Fruit fly (Drosophila melanogaster) whole organism, embryonic: Measurements from ENCODE around the gene CG15404.

Experiments
- Adf1 ChIP-seq: fragments of 200-800 bp; sonication (Bioruptor generic); IDR thresholded peaks from 2 replicates; pipeline ENCODE4 v1.3.6; 2022; ENCODE audit warnings: missing biosample characterization, missing genetic modification characterization
- B-H2 ChIP-seq: fragments of 200-800 bp; sonication (Bioruptor generic); optimal IDR thresholded peaks from 2 replicates; lab custom pipeline; 2018; ENCODE audit warnings: missing biosample characterization, mild to moderate bottlenecking, missing genetic modification characterization
- Bgb ChIP-seq: fragments of 200-800 bp; sonication (Bioruptor generic); IDR thresholded peaks from 2 replicates; pipeline ENCODE4 v1.3.6; 2022; ENCODE audit warnings: missing biosample characterization, missing genetic modification characterization; ENCODE audit not compliant: partially characterized antibody
- C15 ChIP-seq: fragments of 200-800 bp; sonication (Bioruptor generic); IDR thresholded peaks from 3 replicates; pipeline ENCODE4 v1.3.6; 2022; ENCODE audit warnings: missing biosample characterization, missing genetic modification characterization
- CG1024 ChIP-seq: fragments of 200-800 bp; sonication (Bioruptor generic); IDR thresholded peaks from 2 replicates; pipeline ENCODE4 v1.3.6; 2022; ENCODE audit warnings: missing biosample characterization, missing genetic modification characterization
- CG13424 ChIP-seq: fragments of 200-800 bp; sonication (Bioruptor generic); optimal IDR thresholded peaks from 2 replicates; lab custom pipeline; 2019; ENCODE audit warnings: missing biosample characterization, mild to moderate bottlenecking, missing genetic modification characterization, moderate library complexity
- CG15269 ChIP-seq: fragments of 200-800 bp; sonication (Bioruptor generic); optimal IDR thresholded peaks from 2 replicates; lab custom pipeline; 2018; ENCODE audit warnings: missing biosample characterization, mild to moderate bottlenecking, missing genetic modification characterization, moderate library complexity
- CG17802 ChIP-seq: fragments of 200-800 bp; sonication (Bioruptor generic); optimal IDR thresholded peaks from 2 replicates; lab custom pipeline; 2018; ENCODE audit warnings: missing biosample characterization, mild to moderate bottlenecking, missing genetic modification characterization, moderate library complexity
- CG18476 ChIP-seq: fragments of 200-800 bp; sonication (Bioruptor generic); optimal IDR thresholded peaks from 2 replicates; lab custom pipeline; 2016; ENCODE audit warnings: missing biosample characterization, mild to moderate bottlenecking, missing genetic modification characterization
- CG33557 ChIP-seq: fragments of 200-800 bp; sonication (Bioruptor generic); optimal IDR thresholded peaks from 2 replicates; lab custom pipeline; 2019; ENCODE audit warnings: missing biosample characterization, mild to moderate bottlenecking, missing genetic modification characterization, moderate library complexity
- CG6272 ChIP-seq: fragments of 200-800 bp; sonication (Bioruptor generic); IDR thresholded peaks from 2 replicates; pipeline ENCODE4 v1.3.6; 2022; ENCODE audit warnings: missing biosample characterization, missing genetic modification characterization
- CG8388 ChIP-seq: fragments of 200-800 bp; sonication (Bioruptor generic); optimal IDR thresholded peaks from 2 replicates; lab custom pipeline; 2019; ENCODE audit warnings: missing biosample characterization, mild to moderate bottlenecking, missing genetic modification characterization, moderate library complexity
- D ChIP-seq, 2 experiments: fragments of 200-800 bp in 1 of 2; fragments of >200 bp in 1 of 2; sonication (Bioruptor generic) in 1 of 2; optimal IDR thresholded peaks; 2 replicates in 1 of 2; 3 replicates in 1 of 2; lab custom pipeline; 2017; ENCODE audit warnings: mild to moderate bottlenecking in 1 of 2, missing biosample characterization in 1 of 2, missing genetic modification characterization in 1 of 2, missing genetic modification reagents in 1 of 2
- D19B ChIP-seq: fragments of 200-800 bp; sonication (Bioruptor generic); optimal IDR thresholded peaks from 2 replicates; lab custom pipeline; 2017; ENCODE audit warnings: missing biosample characterization, mild to moderate bottlenecking, missing genetic modification characterization
- Deaf1 ChIP-seq: fragments of 200-800 bp; optimal IDR thresholded peaks from 3 replicates; lab custom pipeline; 2019; ENCODE audit warnings: missing biosample characterization, mild to moderate bottlenecking, missing genetic modification characterization, moderate library complexity
- Drgx ChIP-seq: fragments of 200-800 bp; sonication (Bioruptor generic); IDR thresholded peaks from 2 replicates; pipeline ENCODE4 v1.3.6; 2022; ENCODE audit warnings: missing biosample characterization, missing genetic modification characterization
- HLHmδ ChIP-seq: fragments of 200-800 bp; sonication (Bioruptor generic); optimal IDR thresholded peaks from 2 replicates; lab custom pipeline; 2018; ENCODE audit warnings: missing biosample characterization, mild to moderate bottlenecking, missing genetic modification characterization, moderate library complexity
- Hr78 ChIP-seq, 2 experiments: fragments of 200-800 bp in 1 of 2; fragments of >200 bp in 1 of 2; sonication (Bioruptor generic) in 1 of 2; optimal IDR thresholded peaks; 2 replicates each; lab custom pipeline; 2017 to 2019; ENCODE audit warnings: missing biosample characterization in 2 of 2, missing genetic modification characterization in 2 of 2, mild to moderate bottlenecking in 1 of 2, moderate library complexity in 1 of 2
- Jarid2 ChIP-seq: fragments of 200-800 bp; sonication (Bioruptor generic); optimal IDR thresholded peaks from 3 replicates; lab custom pipeline; 2017; ENCODE audit warnings: mild to moderate bottlenecking, missing biosample characterization, missing genetic modification reagents, missing genetic modification characterization
- Lhr ChIP-seq: fragments of 200-800 bp; sonication (Bioruptor generic); optimal IDR thresholded peaks from 3 replicates; lab custom pipeline; 2017; ENCODE audit warnings: mild to moderate bottlenecking, missing biosample characterization, missing genetic modification reagents, missing genetic modification characterization
- Med ChIP-seq: fragments of 200-800 bp; sonication (Bioruptor generic); peaks from one replicate; lab custom pipeline; 2016; ENCODE audit warnings: missing biosample characterization, missing genetic modification characterization, mild to moderate bottlenecking, inconsistent platforms, moderate library complexity
- NfI ChIP-seq: fragments of 200-800 bp; sonication (Bioruptor generic); optimal IDR thresholded peaks from 3 replicates; lab custom pipeline; 2018; ENCODE audit warnings: missing biosample characterization, mild to moderate bottlenecking, missing genetic modification characterization, moderate library complexity
- PHDP ChIP-seq: fragments of 200-800 bp; sonication (Bioruptor generic); optimal IDR thresholded peaks from 3 replicates; lab custom pipeline; 2018; ENCODE audit warnings: missing biosample characterization, mild to moderate bottlenecking, missing genetic modification characterization, moderate library complexity
- Side ChIP-seq: fragments of 200-800 bp; sonication (Bioruptor generic); optimal IDR thresholded peaks from 2 replicates; lab custom pipeline; 2016; ENCODE audit warnings: missing biosample characterization, missing genetic modification characterization
- Six4 ChIP-seq: fragments of 200-800 bp; sonication (Bioruptor generic); optimal IDR thresholded peaks from 2 replicates; lab custom pipeline; 2016; ENCODE audit warnings: missing biosample characterization, missing genetic modification characterization
- Trl ChIP-seq, 3 experiments: fragments of >200 bp in 2 of 3; fragments of 200-800 bp in 1 of 3; sonication (Bioruptor generic) in 1 of 3; optimal IDR thresholded peaks; 2 replicates in 1 of 3; 3 replicates in 2 of 3; lab custom pipeline; 2016 to 2017; ENCODE audit warnings: missing biosample characterization in 1 of 3, missing genetic modification characterization in 1 of 3
- ab ChIP-seq: fragments of 200-800 bp; sonication (Bioruptor generic); optimal IDR thresholded peaks from 2 replicates; lab custom pipeline; 2016; ENCODE audit warnings: missing biosample characterization, missing genetic modification characterization
- aop ChIP-seq: fragments of 200-800 bp; sonication (Bioruptor generic); IDR thresholded peaks from 2 replicates; pipeline ENCODE4 v1.3.6; 2022; ENCODE audit warnings: missing biosample characterization, missing genetic modification characterization
- ash1 ChIP-seq: fragments of 200-800 bp; sonication (Bioruptor generic); optimal IDR thresholded peaks from 2 replicates; lab custom pipeline; 2018; ENCODE audit warnings: missing biosample characterization, mild to moderate bottlenecking, missing genetic modification characterization
- bsh ChIP-seq, 2 experiments: fragments of 200-800 bp; sonication (Bioruptor generic); optimal IDR thresholded peaks; 2 replicates each; lab custom pipeline; 2017 to 2018; ENCODE audit warnings: mild to moderate bottlenecking in 2 of 2, missing biosample characterization in 2 of 2, missing genetic modification characterization in 2 of 2, moderate library complexity in 1 of 2
- cas ChIP-seq: fragments of 200-800 bp; sonication (Bioruptor generic); IDR thresholded peaks from 2 replicates; pipeline ENCODE4 v1.3.6; 2022; ENCODE audit warnings: missing biosample characterization, missing genetic modification characterization
- chm ChIP-seq: fragments of 200-800 bp; sonication (Bioruptor generic); IDR thresholded peaks from 2 replicates; pipeline ENCODE4 v1.3.6; 2022; ENCODE audit warnings: missing biosample characterization, missing genetic modification characterization
- ci ChIP-seq: fragments of 200-800 bp; sonication (Bioruptor generic); IDR thresholded peaks from 3 replicates; pipeline ENCODE4 v1.3.6; 2022; ENCODE audit warnings: missing biosample characterization, missing genetic modification characterization
- da ChIP-seq: fragments of 200-800 bp; sonication (Bioruptor generic); optimal IDR thresholded peaks from 2 replicates; lab custom pipeline; 2016; ENCODE audit warnings: missing biosample characterization, missing genetic modification characterization
- dmrt99B ChIP-seq: fragments of 200-800 bp; sonication (Bioruptor generic); optimal IDR thresholded peaks from 2 replicates; lab custom pipeline; 2018; ENCODE audit warnings: missing biosample characterization, mild to moderate bottlenecking, missing genetic modification characterization, moderate library complexity
- ftz-f1 ChIP-seq: fragments of 200-800 bp; sonication (Bioruptor generic); optimal IDR thresholded peaks from 2 replicates; lab custom pipeline; 2016; ENCODE audit warnings: missing biosample characterization, missing genetic modification characterization
- hbn ChIP-seq: fragments of 200-800 bp; sonication (Bioruptor generic); IDR thresholded peaks from 2 replicates; pipeline ENCODE4 v1.3.6; 2022; ENCODE audit warnings: missing biosample characterization, missing genetic modification characterization; ENCODE audit not compliant: partially characterized antibody
- hkb ChIP-seq, 2 experiments: fragments of 200-800 bp in 1 of 2; fragments of >200 bp in 1 of 2; sonication (Bioruptor generic) in 1 of 2; IDR thresholded peaks in 1 of 2; optimal IDR thresholded peaks in 1 of 2; 2 replicates each; pipeline versions ENCODE4 v1.3.6 to Lab custom; 2017 to 2022; ENCODE audit warnings: missing biosample characterization in 1 of 2, missing genetic modification characterization in 1 of 2
- nmo ChIP-seq: fragments of 200-800 bp; sonication (Bioruptor generic); optimal IDR thresholded peaks from 2 replicates; lab custom pipeline; 2018; ENCODE audit warnings: missing biosample characterization, mild to moderate bottlenecking, missing genetic modification characterization, moderate library complexity
- otp ChIP-seq: fragments of 200-800 bp; sonication (Bioruptor generic); IDR thresholded peaks from 3 replicates; pipeline ENCODE4, ENCODE4 v1.3.6; 2022; ENCODE audit warnings: missing biosample characterization, missing genetic modification characterization
- sens ChIP-seq: fragments of 200-800 bp; sonication (Bioruptor generic); peaks from one replicate; lab custom pipeline; 2016; ENCODE audit warnings: missing biosample characterization, missing genetic modification characterization
- sim ChIP-seq: fragments of 200-800 bp; sonication (Bioruptor generic); IDR thresholded peaks from 2 replicates; pipeline ENCODE4 v1.3.6; 2022; ENCODE audit warnings: missing biosample characterization, missing genetic modification characterization
- unpg ChIP-seq: fragments of 200-800 bp; sonication (Bioruptor generic); optimal IDR thresholded peaks from 3 replicates; lab custom pipeline; 2018; ENCODE audit warnings: missing biosample characterization, mild to moderate bottlenecking, missing genetic modification characterization, moderate library complexity
- vvl ChIP-seq: fragments of 200-800 bp; sonication (Bioruptor generic); IDR thresholded peaks from 2 replicates; pipeline ENCODE4 v1.3.6; 2022; ENCODE audit warnings: missing biosample characterization, missing genetic modification characterization
- z ChIP-seq: fragments of 200-800 bp; sonication (Bioruptor generic); IDR thresholded peaks from 3 replicates; pipeline ENCODE4 v1.3.6; 2022; ENCODE audit warnings: missing biosample characterization, missing genetic modification characterization
- zen2 ChIP-seq: fragments of 200-800 bp; sonication (Bioruptor generic); IDR thresholded peaks from 3 replicates; pipeline ENCODE4 v1.3.6; 2022; ENCODE audit warnings: missing biosample characterization, missing genetic modification characterization; ENCODE audit not compliant: partially characterized antibody

CG15404 gene

dm6 chr2L:3124500-3124977, 49.2 kb upstream of the CG15404 start (continued):
- TF ChIP-seq CG18476 (GFP tag; lab: Kevin White, UChicago) = peak; percentile 70
- TF ChIP-seq otp (GFP tag; lab: Robert Waterston, UW) = 0 out of 3 replicates have a peak, but pooled peaks have one; percentile 6
- 0 out of 2 replicates have a peak, but pooled peaks have one; percentile 15 for TF ChIP-seq hbn (GFP tag; lab: Robert Waterston, UW)
- TF ChIP-seq da (GFP tag; lab: Kevin White, UChicago) = no peak
- TF ChIP-seq ftz-f1 (GFP tag; lab: Kevin White, UChicago) = peak; percentile 91
- no peak for TF ChIP-seq C15 (GFP tag; lab: Robert Waterston, UW)
- peak; percentile 13 for TF ChIP-seq Side (GFP tag; lab: Kevin White, UChicago)
- TF ChIP-seq CG33557 (GFP tag; lab: Kevin White, UChicago) = no peak
- 0 out of 2 replicates have a peak, but pooled peaks have one; percentile 30 for TF ChIP-seq Drgx
- TF ChIP-seq Trl (optimal IDR thresholded peaks at IDR 0.05; lab: Kevin White, UChicago) = peak; percentile 59 to 63
- no peak for TF ChIP-seq Trl (GFP tag; optimal IDR thresholded peaks at IDR 0.05; lab: Kevin White, UChicago)
- TF ChIP-seq Deaf1 (tag; lab: Kevin White, UChicago) = peak; percentile 95
- TF ChIP-seq zen2 (GFP tag; lab: Robert Waterston, UW) = peak; percentile 58; the same call in 1 of the 3 replicates
- TF ChIP-seq Med (GFP tag; lab: Kevin White, UChicago) = peak; percentile 79
- no peak for TF ChIP-seq sim (GFP tag; lab: Robert Waterston, UW)
- TF ChIP-seq CG1024 (GFP tag; lab: Robert Waterston, UW) = no peak
- TF ChIP-seq z (GFP tag; lab: Robert Waterston, UW) = peak; percentile 28; the same call in 1 of the 3 replicates
- TF ChIP-seq ci (GFP tag; lab: Robert Waterston, UW) = peak; percentile 63; the same call in 2 of the 3 replicates
- peak; percentile 93 for TF ChIP-seq Jarid2 (GFP tag; lab: Kevin White, UChicago)
- TF ChIP-seq Hr78 (GFP tag; optimal IDR thresholded peaks at IDR 0.05; lab: Kevin White, UChicago) = peak in 1 of 2 experiments; percentile 61
- TF ChIP-seq CG17802 (tag; lab: Kevin White, UChicago) = no peak
- TF ChIP-seq CG6272 (GFP tag; lab: Robert Waterston, UW) = 0 out of 2 replicates have a peak, but pooled peaks have one; percentile 16
- TF ChIP-seq vvl (GFP tag; lab: Robert Waterston, UW) = peak; percentile 18; the same call in 1 of the 2 replicates
- TF ChIP-seq HLHmδ (GFP tag; lab: Kevin White, UChicago) = no peak
- TF ChIP-seq ab (GFP tag; lab: Kevin White, UChicago) = no peak
- TF ChIP-seq Bgb (GFP tag; lab: Robert Waterston, UW) = peak; percentile 51; the same call in 1 of the 2 replicates
- TF ChIP-seq hkb (optimal IDR thresholded peaks at IDR 0.05; lab: Kevin White, UChicago) = no peak
- TF ChIP-seq hkb (GFP tag; IDR thresholded peaks at IDR 0.05; lab: Robert Waterston, UW) = peak; percentile 39; the same call in 1 of the 2 replicates
- peak; percentile 99 for TF ChIP-seq Adf1 (GFP tag; lab: Robert Waterston, UW)
- TF ChIP-seq chm = peak; percentile 50; the same call in 1 of the 2 replicates

- TF ChIP-seq B-H2 (no peak), vvl (GFP tag; lab: Robert Waterston, UW) (0 out of 2 replicates have a peak, but pooled peaks have one; percentile 13), sens (GFP tag; lab: Kevin White, UChicago) (peak; percentile 68), ash1 (GFP tag; lab: Kevin White, UChicago) (no peak), CG8388 (peak; percentile 8), NfI (no peak), CG13424 (tag; lab: Kevin White, UChicago) (peak; percentile 5), D (optimal IDR thresholded peaks at IDR 0.05; lab: Kevin White, UChicago) (no peak), D (GFP tag; optimal IDR thresholded peaks at IDR 0.05; lab: Kevin White, UChicago) (no peak), PHDP (peak; percentile 17), unpg (GFP tag; lab: Kevin White, UChicago) (peak; percentile 34), aop (GFP tag; lab: Robert Waterston, UW) (no peak), CG15269 (tag; lab: Kevin White, UChicago) (no peak), dmrt99B (tag; lab: Kevin White, UChicago) (peak; percentile 31), D19B (GFP tag; lab: Kevin White, UChicago) (no peak), Lhr (GFP tag; lab: Kevin White, UChicago) (no peak), cas (no peak), z (GFP tag; lab: Robert Waterston, UW) (no peak), Six4 (GFP tag; lab: Kevin White, UChicago) (no peak), bsh (GFP tag; optimal IDR thresholded peaks at IDR 0.05; lab: Kevin White, UChicago) (peak in 1 of 2 experiments; percentile 44), nmo (GFP tag; lab: Kevin White, UChicago) (peak; percentile 22)
These were observed 46.0 kb upstream of the CG15404 start for dm6 chr2L:3127813-3128212.
